Fruit fly (Drosophila melanogaster) whole organism, embryonic: ENCODE results near the gene glob3.

Source experiments
- ATbp ChIP-seq: fragments of 200-800 bp; sonication (Bioruptor generic); optimal IDR thresholded peaks from 2 replicates; lab custom pipeline; 2017; ENCODE audit warnings: missing biosample characterization, mild to moderate bottlenecking, missing genetic modification characterization, missing genetic modification reagents
- Blimp-1 ChIP-seq: fragments of 200-800 bp; sonication (Bioruptor generic); optimal IDR thresholded peaks from 3 replicates; lab custom pipeline; 2018; ENCODE audit warnings: missing biosample characterization, missing genetic modification characterization, mild to moderate bottlenecking, moderate library complexity, missing genetic modification reagents
- CG11560 ChIP-seq: fragments of 200-800 bp; sonication (Bioruptor generic); IDR thresholded peaks from 3 replicates; pipeline ENCODE4 v1.3.6; 2022; ENCODE audit warnings: missing biosample characterization, missing genetic modification characterization
- CG12236 ChIP-seq: fragments of 200-800 bp; sonication (Bioruptor generic); optimal IDR thresholded peaks from 2 replicates; lab custom pipeline; 2016; ENCODE audit warnings: missing biosample characterization, missing genetic modification characterization
- CG12744 ChIP-seq: fragments of 200-800 bp; sonication (Bioruptor generic); optimal IDR thresholded peaks from 2 replicates; lab custom pipeline; 2016; ENCODE audit warnings: missing biosample characterization, missing genetic modification characterization
- CG13296 ChIP-seq: fragments of 200-800 bp; sonication (Bioruptor generic); optimal IDR thresholded peaks from 3 replicates; lab custom pipeline; 2018; ENCODE audit warnings: missing biosample characterization, mild to moderate bottlenecking, missing genetic modification characterization
- CG15011 ChIP-seq: fragments of 200-800 bp; sonication (Bioruptor generic); optimal IDR thresholded peaks from 3 replicates; lab custom pipeline; 2018; ENCODE audit warnings: missing biosample characterization, mild to moderate bottlenecking, missing genetic modification characterization
- CG15073 ChIP-seq: fragments of 200-800 bp; sonication (Bioruptor generic); optimal IDR thresholded peaks from 2 replicates; lab custom pipeline; 2016; ENCODE audit warnings: missing biosample characterization, missing genetic modification characterization
- CG1529 ChIP-seq: fragments of 200-800 bp; sonication (Bioruptor generic); optimal IDR thresholded peaks from 3 replicates; lab custom pipeline; 2018; ENCODE audit warnings: missing biosample characterization, missing genetic modification characterization
- CG17328 ChIP-seq: fragments of 200-800 bp; sonication (Bioruptor generic); IDR thresholded peaks from 2 replicates; pipeline ENCODE4 v1.3.6; 2022; ENCODE audit warnings: missing biosample characterization, missing genetic modification characterization
- CG17359 ChIP-seq: fragments of 200-800 bp; sonication (Bioruptor generic); optimal IDR thresholded peaks from 3 replicates; lab custom pipeline; 2018; ENCODE audit warnings: missing biosample characterization, mild to moderate bottlenecking, missing genetic modification characterization, moderate library complexity
- CG1792 ChIP-seq: fragments of 200-800 bp; sonication (Bioruptor generic); optimal IDR thresholded peaks from 2 replicates; lab custom pipeline; 2016; ENCODE audit warnings: missing biosample characterization, missing genetic modification characterization
- CG18476 ChIP-seq: fragments of 200-800 bp; sonication (Bioruptor generic); optimal IDR thresholded peaks from 2 replicates; lab custom pipeline; 2016; ENCODE audit warnings: missing biosample characterization, mild to moderate bottlenecking, missing genetic modification characterization
- CG2116 ChIP-seq: fragments of 200-800 bp; sonication (Bioruptor generic); optimal IDR thresholded peaks from 3 replicates; lab custom pipeline; 2018; ENCODE audit warnings: missing biosample characterization, mild to moderate bottlenecking, missing genetic modification characterization
- CG2199 ChIP-seq: fragments of 200-800 bp; sonication (Bioruptor generic); IDR thresholded peaks from 3 replicates; pipeline ENCODE4 v1.3.6; 2022; ENCODE audit warnings: missing biosample characterization, missing genetic modification characterization
- CG34422 ChIP-seq: fragments of 200-800 bp; sonication (Bioruptor generic); IDR thresholded peaks from 3 replicates; pipeline ENCODE4 v1.3.6; 2022; ENCODE audit warnings: missing biosample characterization, missing genetic modification characterization
- CG7786 ChIP-seq: fragments of 200-800 bp; sonication (Bioruptor generic); optimal IDR thresholded peaks from 2 replicates; lab custom pipeline; 2016; ENCODE audit warnings: missing biosample characterization, missing genetic modification characterization
- CG7839 ChIP-seq: fragments of 200-800 bp; sonication (Bioruptor generic); optimal IDR thresholded peaks from 3 replicates; lab custom pipeline; 2018; ENCODE audit warnings: missing biosample characterization, mild to moderate bottlenecking, missing genetic modification characterization, moderate library complexity
- CG8281 ChIP-seq: fragments of 200-800 bp; sonication (Bioruptor generic); optimal IDR thresholded peaks from 2 replicates; lab custom pipeline; 2018; ENCODE audit warnings: missing biosample characterization, mild to moderate bottlenecking, missing genetic modification characterization, moderate library complexity
- Dll ChIP-seq: fragments of 200-800 bp; sonication (Bioruptor generic); IDR thresholded peaks from 4 replicates; pipeline ENCODE4 v1.3.6; 2022; ENCODE audit warnings: missing biosample characterization, missing genetic modification characterization; ENCODE audit not compliant: partially characterized antibody
- Dp ChIP-seq: fragments of 200-800 bp; sonication (Bioruptor generic); optimal IDR thresholded peaks from 2 replicates; lab custom pipeline; 2018; ENCODE audit warnings: missing biosample characterization, mild to moderate bottlenecking, missing genetic modification characterization, moderate library complexity
- Eip74EF ChIP-seq, 2 experiments: fragments of 200-800 bp in 1 of 2; fragments of >200 bp in 1 of 2; sonication (Bioruptor generic) in 1 of 2; optimal IDR thresholded peaks; 2 replicates each; lab custom pipeline; 2017 to 2019; ENCODE audit warnings: missing biosample characterization in 2 of 2, missing genetic modification characterization in 2 of 2, mild to moderate bottlenecking in 1 of 2, moderate library complexity in 1 of 2
- MBD-R2 ChIP-seq: fragments of 200-800 bp; sonication (Bioruptor generic); IDR thresholded peaks from 2 replicates; pipeline ENCODE4 v1.3.6; 2022; ENCODE audit warnings: missing biosample characterization, missing genetic modification characterization
- Myb ChIP-seq: fragments of 200-800 bp; sonication (Bioruptor generic); optimal IDR thresholded peaks from 2 replicates; lab custom pipeline; 2016; ENCODE audit warnings: missing biosample characterization, missing genetic modification characterization
- Scr ChIP-seq: fragments of 200-800 bp; sonication (Bioruptor generic); IDR thresholded peaks from 2 replicates; pipeline ENCODE4 v1.3.6; 2022; ENCODE audit warnings: missing biosample characterization, missing genetic modification characterization; ENCODE audit not compliant: partially characterized antibody
- Side ChIP-seq: fragments of 200-800 bp; sonication (Bioruptor generic); optimal IDR thresholded peaks from 2 replicates; lab custom pipeline; 2016; ENCODE audit warnings: missing biosample characterization, missing genetic modification characterization
- Ssrp ChIP-seq: fragments of 200-800 bp; sonication (Bioruptor generic); optimal IDR thresholded peaks from 2 replicates; lab custom pipeline; 2018; ENCODE audit warnings: missing biosample characterization, mild to moderate bottlenecking, missing genetic modification characterization, moderate library complexity
- YL-1 ChIP-seq: fragments of 200-800 bp; sonication (Bioruptor generic); optimal IDR thresholded peaks from 3 replicates; lab custom pipeline; 2017; ENCODE audit warnings: missing biosample characterization, mild to moderate bottlenecking, missing genetic modification characterization
- cato ChIP-seq: fragments of 200-800 bp; sonication (Bioruptor generic); optimal IDR thresholded peaks from 2 replicates; lab custom pipeline; 2016; ENCODE audit warnings: missing biosample characterization, missing genetic modification characterization, borderline replicate concordance
- cg ChIP-seq: fragments of 200-800 bp; sonication (Bioruptor generic); optimal IDR thresholded peaks from 3 replicates; lab custom pipeline; 2019; ENCODE audit warnings: missing biosample characterization, mild to moderate bottlenecking, missing genetic modification characterization, moderate library complexity
- corto ChIP-seq: fragments of 200-800 bp; sonication (Bioruptor generic); optimal IDR thresholded peaks from 2 replicates; lab custom pipeline; 2016; ENCODE audit warnings: missing biosample characterization, mild to moderate bottlenecking, missing genetic modification characterization, moderate library complexity
- fd3F ChIP-seq: fragments of 200-800 bp; sonication (Bioruptor generic); optimal IDR thresholded peaks from 2 replicates; lab custom pipeline; 2018; ENCODE audit warnings: missing biosample characterization, mild to moderate bottlenecking, missing genetic modification characterization, moderate library complexity
- fd64A ChIP-seq: fragments of 200-800 bp; sonication (Bioruptor generic); optimal IDR thresholded peaks from 3 replicates; lab custom pipeline; 2018; ENCODE audit warnings: missing biosample characterization, mild to moderate bottlenecking, missing genetic modification characterization
- hb ChIP-seq: fragments of 200-800 bp; sonication (Bioruptor generic); IDR thresholded peaks from 3 replicates; pipeline ENCODE4 v1.3.6; 2022; ENCODE audit warnings: missing biosample characterization, missing genetic modification characterization; ENCODE audit not compliant: partially characterized antibody
- jigr1 ChIP-seq: fragments of 200-800 bp; sonication (Bioruptor generic); IDR thresholded peaks from 3 replicates; pipeline ENCODE4 v1.3.6; 2022; ENCODE audit warnings: missing biosample characterization, missing genetic modification characterization
- lmd ChIP-seq: fragments of 200-800 bp; sonication (Bioruptor generic); IDR thresholded peaks from 2 replicates; pipeline ENCODE4 v1.3.6; 2022; ENCODE audit warnings: missing biosample characterization, missing genetic modification characterization
- pfk ChIP-seq: fragments of 200-800 bp; sonication (Bioruptor generic); optimal IDR thresholded peaks from 2 replicates; lab custom pipeline; 2018; ENCODE audit warnings: missing biosample characterization, mild to moderate bottlenecking, missing genetic modification characterization, moderate library complexity
- pho ChIP-seq: fragments of 200-800 bp; sonication (Bioruptor generic); optimal IDR thresholded peaks from 2 replicates; lab custom pipeline; 2016; ENCODE audit warnings: missing biosample characterization, missing genetic modification characterization
- sens ChIP-seq: fragments of 200-800 bp; sonication (Bioruptor generic); peaks from one replicate; lab custom pipeline; 2016; ENCODE audit warnings: missing biosample characterization, missing genetic modification characterization
- stwl ChIP-seq: fragments of 200-800 bp; sonication (Bioruptor generic); optimal IDR thresholded peaks from 3 replicates; lab custom pipeline; 2018; ENCODE audit warnings: missing biosample characterization, mild to moderate bottlenecking, missing genetic modification characterization, moderate library complexity
- trem ChIP-seq: fragments of 200-800 bp; optimal IDR thresholded peaks from 3 replicates; lab custom pipeline; 2019; ENCODE audit warnings: missing biosample characterization, mild to moderate bottlenecking, missing genetic modification characterization, moderate library complexity
- zf30C ChIP-seq: fragments of 200-800 bp; sonication (Bioruptor generic); optimal IDR thresholded peaks from 3 replicates; lab custom pipeline; 2018; ENCODE audit warnings: missing biosample characterization, mild to moderate bottlenecking, missing genetic modification characterization

The glob3 gene

dm6 chr3R:5821243-5821642 lies 8.6 kb upstream of the glob3 start, which contains the start of gene Hpr1 (continued):
- TF ChIP-seq lmd (GFP tag; lab: Robert Waterston, UW), result no peak
- TF ChIP-seq CG15073, result no peak
- TF ChIP-seq CG15011 (GFP tag; lab: Kevin White, UChicago), result no peak
- TF ChIP-seq CG34422 (GFP tag; lab: Robert Waterston, UW), result no peak
- no peak for TF ChIP-seq CG11560
- TF ChIP-seq fd64A (GFP tag; lab: Kevin White, UChicago), result no peak
- TF ChIP-seq zf30C (GFP tag; lab: Kevin White, UChicago), result no peak
- no peak for TF ChIP-seq CG2199
- no peak for TF ChIP-seq Eip74EF (GFP tag; optimal IDR thresholded peaks at IDR 0.05; lab: Kevin White, UChicago)
- no peak for TF ChIP-seq hb (GFP tag; lab: Robert Waterston, UW)
- peak; percentile 99 for TF ChIP-seq trem (tag; lab: Kevin White, UChicago)
- TF ChIP-seq CG17328, result no peak
- TF ChIP-seq stwl, result peak; percentile 68
- TF ChIP-seq Scr, result peak; percentile 58
- no peak for TF ChIP-seq pfk (GFP tag; lab: Kevin White, UChicago)
- TF ChIP-seq CG1529 (GFP tag; lab: Kevin White, UChicago), result no peak
- no peak for TF ChIP-seq CG18476 (GFP tag; lab: Kevin White, UChicago)
- TF ChIP-seq CG12236 (GFP tag; lab: Kevin White, UChicago), result no peak
- no peak for TF ChIP-seq Side (GFP tag; lab: Kevin White, UChicago)
- no peak for TF ChIP-seq ATbp
- no peak for TF ChIP-seq CG7786 (GFP tag; lab: Kevin White, UChicago)
- TF ChIP-seq cg, result no peak
- no peak for TF ChIP-seq Ssrp (tag; lab: Kevin White, UChicago)
- peak; percentile 45 for TF ChIP-seq YL-1 (GFP tag; lab: Kevin White, UChicago)
- TF ChIP-seq pho (GFP tag; lab: Kevin White, UChicago), result no peak
- TF ChIP-seq Myb, result peak; percentile 31
- TF ChIP-seq corto (GFP tag; lab: Kevin White, UChicago), result no peak
- no peak for TF ChIP-seq CG8281 (tag; lab: Kevin White, UChicago)
- TF ChIP-seq CG12744 (GFP tag; lab: Kevin White, UChicago), result no peak
- TF ChIP-seq CG1792 (GFP tag; lab: Kevin White, UChicago), result no peak
- no peak for TF ChIP-seq cato (GFP tag; lab: Kevin White, UChicago)
- TF ChIP-seq fd3F, result no peak
- TF ChIP-seq Dll (GFP tag; lab: Robert Waterston, UW), result peak; percentile 52; the same call in 1 of the 4 replicates
- TF ChIP-seq MBD-R2 (GFP tag; lab: Robert Waterston, UW), result peak; percentile 81
- TF ChIP-seq CG7839 (tag; lab: Kevin White, UChicago), result no peak
- no peak for TF ChIP-seq CG13296 (GFP tag; lab: Kevin White, UChicago)
- TF ChIP-seq Dp (GFP tag; lab: Kevin White, UChicago), result peak; percentile 89
- TF ChIP-seq jigr1 (GFP tag; lab: Robert Waterston, UW), result no peak
- no peak for TF ChIP-seq Blimp-1
- TF ChIP-seq sens (GFP tag; lab: Kevin White, UChicago), result peak; percentile 53
- peak; percentile 57 for TF ChIP-seq CG2116 (GFP tag; lab: Kevin White, UChicago)
- TF ChIP-seq CG17359 (tag; lab: Kevin White, UChicago), result peak; percentile 28
